Fruit fly (Drosophila melanogaster): ENCODE measurements around the gene CG14050.

CG14050 gene

DNA sequence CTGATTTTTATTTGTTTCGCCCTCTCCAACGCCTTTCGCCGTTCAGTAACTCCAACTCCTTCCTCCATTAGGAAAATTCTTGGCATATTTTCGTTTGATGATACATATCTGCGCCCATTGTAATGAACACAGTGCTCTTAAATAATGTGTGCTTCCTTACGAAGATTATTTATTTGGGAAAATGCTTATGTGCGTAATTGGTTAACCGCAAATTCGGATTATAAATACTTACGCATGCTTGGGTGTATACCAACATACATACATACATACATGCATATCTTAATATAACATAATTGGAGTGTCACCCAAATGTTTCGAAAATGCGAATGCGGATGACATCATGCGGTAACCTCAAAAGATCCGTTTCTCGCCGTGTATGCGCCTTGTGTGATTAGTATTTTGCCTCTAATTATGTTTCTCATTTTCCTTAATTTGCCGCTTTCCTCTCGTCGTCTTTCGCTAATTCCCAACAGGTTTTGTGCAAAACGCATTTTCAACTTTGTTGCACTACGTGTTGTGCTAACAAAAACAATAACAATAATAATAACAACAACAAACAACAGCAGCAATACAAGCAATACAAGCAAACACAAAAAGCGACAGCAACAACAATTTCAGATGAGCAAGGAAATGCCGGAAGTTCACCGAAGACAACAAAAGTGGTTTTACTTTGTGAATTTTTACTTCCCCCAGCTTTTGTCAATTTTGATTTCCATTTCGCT, 21.3 kb downstream of the CG14050 start (continued):
- TF ChIP-seq chinmo (GFP tag; IDR thresholded peaks at IDR 0.05; ENCODE audit: partially characterized antibody) (0 out of 4 replicates have a peak, but pooled peaks have one; percentile 10), Lim3 (GFP tag; IDR thresholded peaks at IDR 0.05) (no peak), Drgx (GFP tag; IDR thresholded peaks at IDR 0.05) (no peak), Myb (GFP tag; optimal IDR thresholded peaks at IDR 0.05) (no peak), nerfin-1 (tag; optimal IDR thresholded peaks at IDR 0.05) (no peak), sd (tag; optimal IDR thresholded peaks at IDR 0.05) (peak; percentile 92), CG1603 (tag; optimal IDR thresholded peaks at IDR 0.05) (peak; percentile 27), chm (GFP tag; IDR thresholded peaks at IDR 0.05) (no peak), CG43689 (GFP tag; IDR thresholded peaks at IDR 0.05) (no peak), grau (tag; optimal IDR thresholded peaks at IDR 0.05) (peak; percentile 14), HLH4C (GFP tag; IDR thresholded peaks at IDR 0.05; ENCODE audit: partially characterized antibody) (no peak), CG12236 (GFP tag; optimal IDR thresholded peaks at IDR 0.05) (no peak), CG11504 (tag; optimal IDR thresholded peaks at IDR 0.05) (no peak), CG4360 (GFP tag; IDR thresholded peaks at IDR 0.05) (peak; percentile 58), ap (GFP tag; IDR thresholded peaks at IDR 0.05) (no peak), CG8388 (GFP tag; optimal IDR thresholded peaks at IDR 0.05) (peak; percentile 11), Sox102F (GFP tag; optimal IDR thresholded peaks at IDR 0.05) (peak; percentile 3), zf30C (GFP tag; optimal IDR thresholded peaks at IDR 0.05) (peak; percentile 56), ttk (GFP tag; IDR thresholded peaks at IDR 0.05) (no peak), Eip74EF (GFP tag; optimal IDR thresholded peaks at IDR 0.05) (peak in 1 of 2 experiments; percentile 34)

DNA sequence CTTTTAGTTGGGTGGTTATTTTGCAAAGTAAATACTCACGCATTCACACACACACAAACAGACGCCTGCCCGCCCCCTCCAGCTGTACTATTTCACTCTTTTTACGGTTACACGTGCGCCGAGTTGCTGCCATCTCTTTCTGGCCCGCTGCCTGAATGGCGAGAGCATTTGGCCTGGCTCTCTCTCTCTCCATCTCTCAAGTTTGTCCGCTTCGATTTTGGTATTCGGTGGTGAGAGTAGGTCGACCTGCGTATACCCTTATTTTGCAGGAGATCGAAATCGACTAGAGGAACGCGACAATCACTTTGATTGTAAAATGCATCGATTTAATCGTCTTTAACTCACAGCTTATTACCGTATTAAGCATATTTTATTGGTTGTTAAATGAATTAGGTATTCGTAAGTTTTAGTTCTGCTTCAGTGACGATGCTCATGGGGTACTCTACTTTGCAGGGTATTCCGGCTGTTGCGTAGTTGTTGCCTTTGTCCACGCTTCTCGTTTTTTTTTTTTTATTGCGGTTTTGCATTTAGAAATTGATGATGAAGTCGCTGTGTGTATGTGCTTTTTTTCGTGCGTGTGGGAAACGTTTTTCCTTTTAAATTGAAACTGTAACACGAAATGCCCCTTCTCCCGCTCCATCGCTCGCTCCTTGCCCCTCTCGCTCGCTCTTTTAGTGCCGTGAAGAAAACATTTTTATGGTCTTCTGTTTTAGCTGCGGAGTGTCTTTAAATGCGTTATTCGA, 22.1 kb downstream of the CG14050 start:
- TF ChIP-seq CG7963 (GFP tag; IDR thresholded peaks at IDR 0.05; ENCODE audit: partially characterized antibody) (no peak), CG17328 (GFP tag; IDR thresholded peaks at IDR 0.05) (peak; percentile 86), CG3163 (GFP tag; optimal IDR thresholded peaks at IDR 0.05) (peak; percentile 89), crc (GFP tag; optimal IDR thresholded peaks at IDR 0.05) (peak; percentile 73), pita (GFP tag; optimal IDR thresholded peaks at IDR 0.05) (no peak), CG18764 (GFP tag; optimal IDR thresholded peaks at IDR 0.05) (peak; percentile 76), HLHmδ (GFP tag; optimal IDR thresholded peaks at IDR 0.05) (no peak), crol (GFP tag; IDR thresholded peaks at IDR 0.05) (peak; percentile 95), CG10565 (GFP tag; optimal IDR thresholded peaks at IDR 0.05) (peak; percentile 55), H2.0 (GFP tag; IDR thresholded peaks at IDR 0.05) (peak; percentile 78), chif (GFP tag; optimal IDR thresholded peaks at IDR 0.05) (peak; percentile 90), klu (GFP tag; IDR thresholded peaks at IDR 0.05) (peak; percentile 73), CG9817 (tag; optimal IDR thresholded peaks at IDR 0.05) (peak; percentile 81), Ssrp (tag; optimal IDR thresholded peaks at IDR 0.05) (peak; percentile 81), bsh (GFP tag; optimal IDR thresholded peaks at IDR 0.05) (peak; percentile 77 to 88), CG11085 (GFP tag; IDR thresholded peaks at IDR 0.05) (peak; percentile 64), CG32767 (GFP tag; IDR thresholded peaks at IDR 0.05) (peak; percentile 86; the same call in 1 of the 2 replicates), run (tag; optimal IDR thresholded peaks at IDR 0.05) (peak; percentile 91), Max (GFP tag; optimal IDR thresholded peaks at IDR 0.05) (peak; percentile 76), CG12942 (GFP tag; optimal IDR thresholded peaks at IDR 0.05) (peak; percentile 77), CG4360 (GFP tag; IDR thresholded peaks at IDR 0.05) (no peak), kah (GFP tag; optimal IDR thresholded peaks at IDR 0.05) (peak; percentile 57), sens (GFP tag) (peak; percentile 99), nmo (GFP tag; optimal IDR thresholded peaks at IDR 0.05) (peak; percentile 91), CG10462 (GFP tag; optimal IDR thresholded peaks at IDR 0.05) (peak; percentile 73), CG10267 (tag; optimal IDR thresholded peaks at IDR 0.05) (peak; percentile 79), eyg (GFP tag; optimal IDR thresholded peaks at IDR 0.05) (peak; percentile 84), ERR (GFP tag; optimal IDR thresholded peaks at IDR 0.05) (peak; percentile 84), CG4820 (GFP tag; optimal IDR thresholded peaks at IDR 0.05) (peak; percentile 82)
